Worm (Caenorhabditis elegans) whole organism, L1 larva: ENCODE data around the gene nep-10.

Source experiments
- ama-1 ChIP-seq: fragments of 150-350 bp; optimal IDR thresholded peaks from 2 replicates; lab custom pipeline; 2014
- ces-1 ChIP-seq: fragments of 150-350 bp; optimal IDR thresholded peaks from 2 replicates; lab custom pipeline; 2014; ENCODE audit warnings: missing biosample characterization, missing genetic modification reagents, missing genetic modification characterization
- elt-2 ChIP-seq: sonication (generic microtip); optimal IDR thresholded peaks from 2 replicates; lab custom pipeline; 2016; ENCODE audit warnings: missing genetic modification characterization, mild to moderate bottlenecking, inconsistent platforms, missing compliant biosample characterization, missing genetic modification reagents
- fkh-8 ChIP-seq: sonication (generic microtip); optimal IDR thresholded peaks from 2 replicates; lab custom pipeline; 2016; ENCODE audit warnings: mild to moderate bottlenecking, missing genetic modification characterization, missing compliant biosample characterization
- lin-13 ChIP-seq: fragments of 150-350 bp; optimal IDR thresholded peaks from 2 replicates; lab custom pipeline; 2014; ENCODE audit warnings: missing biosample characterization, missing genetic modification reagents, missing genetic modification characterization
- lir-3 ChIP-seq: sonication (generic microtip); optimal IDR thresholded peaks from 2 replicates; lab custom pipeline; 2016; ENCODE audit warnings: mild to moderate bottlenecking, missing genetic modification characterization, moderate library complexity, missing compliant biosample characterization; ENCODE audit not compliant: poor library complexity
- lsy-2 ChIP-seq, 2 experiments: fragments of 150-350 bp; optimal IDR thresholded peaks; 2 replicates each; lab custom pipeline; 2014; ENCODE audit warnings: missing biosample characterization in 2 of 2, missing genetic modification characterization in 2 of 2
- nhr-237 ChIP-seq: fragments of 150-350 bp; optimal IDR thresholded peaks from 2 replicates; lab custom pipeline; 2014; ENCODE audit warnings: missing biosample characterization, missing genetic modification characterization
- nhr-28 ChIP-seq: fragments of 150-350 bp; optimal IDR thresholded peaks from 2 replicates; lab custom pipeline; 2014; ENCODE audit warnings: missing biosample characterization, missing genetic modification characterization
- nhr-90 ChIP-seq: sonication (generic microtip); optimal IDR thresholded peaks from 2 replicates; lab custom pipeline; 2016; ENCODE audit warnings: mild to moderate bottlenecking, missing genetic modification characterization, missing compliant biosample characterization; ENCODE audit not compliant: poor library complexity
- zag-1 ChIP-seq: fragments of 150-350 bp; optimal IDR thresholded peaks from 2 replicates; lab custom pipeline; 2014; ENCODE audit warnings: missing biosample characterization, missing genetic modification characterization

DNA sequence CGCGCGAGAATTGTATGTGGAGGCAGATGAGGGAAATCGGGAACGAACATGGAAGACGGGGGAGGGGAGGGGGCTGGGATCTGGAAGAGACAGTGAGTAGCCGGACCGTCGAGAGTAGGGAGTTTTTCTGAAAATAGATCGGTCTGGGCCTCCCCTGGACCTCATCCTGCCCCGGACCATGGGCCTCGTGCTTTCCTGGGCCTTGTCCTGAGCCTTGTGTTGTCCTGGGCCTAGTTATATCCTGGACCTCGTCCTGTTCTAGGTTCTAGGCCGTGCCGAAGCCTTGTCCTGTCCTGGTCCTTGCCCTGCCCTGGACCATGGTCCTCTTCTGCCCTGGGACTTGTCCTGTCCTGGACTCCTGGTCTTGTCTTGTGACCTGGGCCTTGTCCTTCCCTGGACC, 34.6 kb upstream of the nep-10 start:
- TF ChIP-seq nhr-237 (tag; lab: Kevin White, UChicago): no peak
- no peak for TF ChIP-seq zag-1 (tag; lab: Kevin White, UChicago)
- TF ChIP-seq elt-2: no peak
- no peak for TF ChIP-seq fkh-8 (tag; lab: Kevin White, UChicago)
- no peak for TF ChIP-seq lin-13 (GFP tag; lab: Kevin White, UChicago)
- no peak for TF ChIP-seq nhr-90 (tag; lab: Kevin White, UChicago)
- TF ChIP-seq ama-1 (lab: Kevin White, UChicago): no peak
- no peak for TF ChIP-seq lir-3
- no peak for TF ChIP-seq nhr-28 (tag; lab: Kevin White, UChicago)
- TF ChIP-seq ces-1 (GFP tag; lab: Kevin White, UChicago): no peak
- no peak for TF ChIP-seq lsy-2 (tag; optimal IDR thresholded peaks at IDR 0.05; lab: Kevin White, UChicago)
